Worm (Caenorhabditis elegans) whole organism, L4/young adult: Measurements from ENCODE around the gene htas-1.

Experiments
- W03F9.2 ChIP-seq: fragments of 150-350 bp; optimal IDR thresholded peaks from 2 replicates; lab custom pipeline; 2014; ENCODE audit warnings: missing biosample characterization, missing genetic modification characterization
- dao-5 ChIP-seq: sonication (generic microtip); optimal IDR thresholded peaks from 2 replicates; lab custom pipeline; 2016; ENCODE audit warnings: missing genotype, missing genetic modification characterization, moderate library complexity, missing compliant biosample characterization
- him-1 ChIP-seq: sonication (generic microtip); optimal IDR thresholded peaks from 2 replicates; lab custom pipeline; 2016; ENCODE audit warnings: missing genotype, missing genetic modification reagents, missing genetic modification characterization, missing compliant biosample characterization

- TF ChIP-seq W03F9.2 (tag; lab: Kevin White, UChicago) = no peak
- no peak for TF ChIP-seq him-1
- no peak for TF ChIP-seq dao-5 (tag; lab: Kevin White, UChicago)
Measured at ce11 chrIV:9680841-9681240, 2.5 kb downstream of the htas-1 start, which contains the start of gene ins-8.
